Worm (Caenorhabditis elegans): ENCODE data around the gene H04J21.4.

DNA sequence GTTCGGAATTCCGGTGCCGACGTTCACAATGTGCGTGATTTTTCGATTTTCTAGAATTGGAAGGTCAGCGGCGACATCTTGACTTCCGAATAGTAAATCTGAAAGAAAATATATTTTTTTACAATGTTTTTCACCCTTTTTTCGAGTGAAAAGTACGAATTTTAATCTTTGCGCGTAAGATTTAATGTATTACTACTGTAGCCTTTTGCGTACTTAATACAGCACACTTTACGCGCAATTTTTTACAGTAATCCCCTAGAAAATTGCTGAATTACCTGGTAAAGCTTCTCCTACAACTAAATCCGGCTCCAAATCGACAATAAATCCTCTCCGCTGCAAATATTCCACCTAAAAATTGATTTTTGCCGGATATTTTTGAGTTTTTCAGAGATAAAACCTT lies 37.9 kb downstream of the H04J21.4 start:
- no peak for TF ChIP-seq aly-2 (tag; optimal IDR thresholded peaks at IDR 0.05)
- TF ChIP-seq lin-39 (tag; optimal IDR thresholded peaks at IDR 0.05) = no peak
- TF ChIP-seq spr-3 (GFP tag; optimal IDR thresholded peaks at IDR 0.05) = no peak
- no peak for TF ChIP-seq unc-39 (tag; optimal IDR thresholded peaks at IDR 0.05)
- TF ChIP-seq nhr-42 (GFP tag; IDR thresholded peaks at IDR 0.05) = no peak
- no peak for TF ChIP-seq Y75B8A.6 (GFP tag; IDR thresholded peaks at IDR 0.05)
- TF ChIP-seq Y48G9A.11 (GFP tag; IDR thresholded peaks at IDR 0.05) = no peak
- no peak for TF ChIP-seq R02D3.7 (tag; optimal IDR thresholded peaks at IDR 0.05)
- no peak for TF ChIP-seq ceh-82 (tag; optimal IDR thresholded peaks at IDR 0.05)
- no peak for TF ChIP-seq ceh-28 (tag; optimal IDR thresholded peaks at IDR 0.05)
- TF ChIP-seq F26F4.8 (GFP tag; conservative IDR thresholded peaks at IDR 0.05) = no peak
- no peak for TF ChIP-seq fkh-10 (GFP tag; optimal IDR thresholded peaks at IDR 0.05)
- no peak for TF ChIP-seq D1046.2 (GFP tag; IDR thresholded peaks at IDR 0.05)
- TF ChIP-seq saeg-2 (GFP tag; IDR thresholded peaks at IDR 0.05) = no peak
